Fruit fly (Drosophila melanogaster) whole organism, pupa: ENCODE results near the gene CG13012.
A peak's percentile ranks its signal among the peaks of the same experiment; 100 is the strongest.

Experiments used
- CG10348 ChIP-seq: fragments of 200-800 bp; sonication (Bioruptor generic); IDR thresholded peaks from 2 replicates; pipeline ENCODE4 v1.3.6; 2022; ENCODE audit warnings: missing biosample characterization, missing genetic modification characterization
- CG12605 ChIP-seq: fragments of 200-800 bp; sonication (Bioruptor generic); IDR thresholded peaks from 2 replicates; pipeline ENCODE4 v1.3.6; 2022; ENCODE audit warnings: missing biosample characterization, missing genetic modification characterization
- CG13204 ChIP-seq: fragments of 200-800 bp; sonication (Bioruptor generic); optimal IDR thresholded peaks from 2 replicates; lab custom pipeline; 2018; ENCODE audit warnings: missing biosample characterization, mild to moderate bottlenecking, missing genetic modification characterization, moderate library complexity
- CG14655 ChIP-seq: fragments of 200-800 bp; sonication (Bioruptor generic); optimal IDR thresholded peaks from 3 replicates; lab custom pipeline; 2017; ENCODE audit warnings: mild to moderate bottlenecking, missing biosample characterization, missing genetic modification reagents, missing genetic modification characterization
- CG15710 ChIP-seq: fragments of 200-800 bp; sonication (Bioruptor generic); optimal IDR thresholded peaks from 2 replicates; lab custom pipeline; 2018; ENCODE audit warnings: missing biosample characterization, mild to moderate bottlenecking, missing genetic modification characterization, moderate library complexity
- CG17806 ChIP-seq: fragments of 200-800 bp; sonication (Bioruptor generic); optimal IDR thresholded peaks from 2 replicates; lab custom pipeline; 2018; ENCODE audit warnings: missing biosample characterization, mild to moderate bottlenecking, missing genetic modification characterization, moderate library complexity
- CG32121 ChIP-seq: fragments of 200-800 bp; sonication (Bioruptor generic); IDR thresholded peaks from 2 replicates; pipeline ENCODE4 v1.3.6; 2022; ENCODE audit warnings: missing biosample characterization, missing genetic modification characterization
- CG34367 ChIP-seq: fragments of 200-800 bp; sonication (Bioruptor generic); optimal IDR thresholded peaks from 2 replicates; lab custom pipeline; 2018; ENCODE audit warnings: missing biosample characterization, mild to moderate bottlenecking, missing genetic modification characterization
- CG4496 ChIP-seq: fragments of 200-800 bp; sonication (Bioruptor generic); IDR thresholded peaks from 3 replicates; pipeline ENCODE4 v1.3.6; 2022; ENCODE audit warnings: missing biosample characterization, missing genetic modification characterization
- CG8159 ChIP-seq: fragments of 200-800 bp; sonication (Bioruptor generic); optimal IDR thresholded peaks from 3 replicates; lab custom pipeline; 2018; ENCODE audit warnings: missing biosample characterization, mild to moderate bottlenecking, missing genetic modification characterization, moderate library complexity
- CG8301 ChIP-seq: fragments of 200-800 bp; sonication (Bioruptor generic); optimal IDR thresholded peaks from 2 replicates; lab custom pipeline; 2018; ENCODE audit warnings: missing biosample characterization, mild to moderate bottlenecking, missing genetic modification characterization
- CG9948 ChIP-seq: fragments of 200-800 bp; sonication (Bioruptor generic); optimal IDR thresholded peaks from 2 replicates; lab custom pipeline; 2018; ENCODE audit warnings: missing biosample characterization, mild to moderate bottlenecking, missing genetic modification characterization, moderate library complexity
- D1 ChIP-seq: fragments of 200-800 bp; sonication (Bioruptor generic); optimal IDR thresholded peaks from 2 replicates; lab custom pipeline; 2018; ENCODE audit warnings: missing biosample characterization, mild to moderate bottlenecking, missing genetic modification characterization, moderate library complexity
- EcR ChIP-seq: fragments of 200-800 bp; sonication (Bioruptor generic); optimal IDR thresholded peaks from 3 replicates; lab custom pipeline; 2019; ENCODE audit warnings: missing biosample characterization, missing genetic modification characterization, mild to moderate bottlenecking, moderate library complexity, missing genetic modification reagents
- Ets98B ChIP-seq: fragments of 200-800 bp; sonication (Bioruptor generic); IDR thresholded peaks from 2 replicates; pipeline ENCODE4 v1.3.6; 2022; ENCODE audit warnings: missing biosample characterization, missing genetic modification characterization
- Pif1A ChIP-seq: fragments of 200-800 bp; sonication (Bioruptor generic); optimal IDR thresholded peaks from 3 replicates; lab custom pipeline; 2016; ENCODE audit warnings: missing biosample characterization, missing genetic modification characterization
- Pif1B ChIP-seq: fragments of 200-800 bp; sonication (Bioruptor generic); optimal IDR thresholded peaks from 3 replicates; lab custom pipeline; 2016; ENCODE audit warnings: missing biosample characterization, missing genetic modification characterization
- Snoo ChIP-seq: fragments of 200-800 bp; sonication (Bioruptor generic); optimal IDR thresholded peaks from 3 replicates; lab custom pipeline; 2017; ENCODE audit warnings: missing biosample characterization, mild to moderate bottlenecking, missing genetic modification characterization, inconsistent platforms
- fd96Ca ChIP-seq: fragments of 200-800 bp; sonication (Bioruptor generic); IDR thresholded peaks from 3 replicates; pipeline ENCODE4 v1.3.6; 2022; ENCODE audit warnings: missing biosample characterization, missing genetic modification characterization
- gl ChIP-seq: fragments of 200-800 bp; sonication (Bioruptor generic); optimal IDR thresholded peaks from 2 replicates; lab custom pipeline; 2018; ENCODE audit warnings: missing biosample characterization, mild to moderate bottlenecking, missing genetic modification characterization
- rn ChIP-seq: fragments of 200-800 bp; sonication (Bioruptor generic); IDR thresholded peaks from 2 replicates; pipeline ENCODE4 v1.3.6; 2022; ENCODE audit warnings: missing biosample characterization, missing genetic modification characterization

Gene CG13012

DNA sequence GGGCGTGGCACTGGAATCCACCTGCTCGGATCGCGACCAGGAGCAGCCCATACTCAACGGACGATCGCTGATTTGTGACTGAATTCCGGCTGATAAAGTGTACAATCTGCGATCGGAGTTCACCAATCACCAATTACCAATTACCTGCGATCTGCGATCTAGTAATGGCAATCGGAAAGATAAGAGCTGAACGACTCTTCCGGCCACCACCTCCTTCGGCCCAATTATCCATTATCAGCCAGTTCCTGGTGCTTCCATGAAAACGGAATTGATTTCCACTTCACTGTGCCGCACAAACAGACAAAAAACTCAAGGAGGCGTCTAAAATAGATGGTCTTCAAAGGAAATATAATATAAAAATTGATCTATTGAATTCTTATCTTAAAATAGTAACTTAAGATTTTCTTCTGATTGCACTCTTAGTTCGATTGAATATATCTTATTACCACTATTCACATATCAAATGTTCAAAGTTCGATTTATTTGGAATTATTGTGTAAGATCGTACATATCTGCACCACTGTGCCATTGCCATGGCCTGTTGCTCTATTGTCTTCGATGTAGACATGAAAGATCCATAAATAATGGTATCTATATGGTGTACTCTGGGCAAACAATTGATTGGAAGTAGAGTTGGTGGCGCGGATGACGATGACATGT lies 12.0 kb downstream of the CG13012 start, which contains the start of gene CG15865:
Gene CG15865 (minus strand): TSS at position 51 of the 660 bp plus-strand sequence.
- TF ChIP-seq CG15710 (tag; lab: Kevin White, UChicago) (peak; percentile 17), CG12605 (GFP tag; lab: Robert Waterston, UW) (no peak), D1 (tag; lab: Kevin White, UChicago) (no peak), CG8159 (peak; percentile 7)

DNA sequence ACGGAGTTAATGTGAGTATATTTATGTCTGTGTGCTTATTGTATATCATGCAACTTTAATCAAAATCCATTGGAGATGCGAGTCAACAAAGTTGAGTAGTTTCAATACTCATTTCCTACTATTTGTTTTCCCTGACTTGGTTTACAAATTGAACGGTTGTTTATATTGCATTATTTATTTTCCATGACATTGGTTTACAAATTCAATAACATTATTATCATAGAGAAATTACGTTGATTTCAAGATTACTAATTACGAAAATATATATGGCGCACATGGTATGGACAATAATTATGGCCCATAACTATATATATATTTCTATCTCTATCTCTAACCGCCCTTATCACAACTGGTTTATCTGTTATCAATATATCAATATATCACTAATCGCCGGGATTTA lies 15.9 kb downstream of the CG13012 start:
- no peak for TF ChIP-seq CG17806 (tag; lab: Kevin White, UChicago)
- TF ChIP-seq CG9948 (tag; lab: Kevin White, UChicago), result no peak
- TF ChIP-seq CG8159, result no peak
- TF ChIP-seq CG15710 (tag; lab: Kevin White, UChicago), result no peak
- TF ChIP-seq, all 21 proteins: peak for 0

DNA sequence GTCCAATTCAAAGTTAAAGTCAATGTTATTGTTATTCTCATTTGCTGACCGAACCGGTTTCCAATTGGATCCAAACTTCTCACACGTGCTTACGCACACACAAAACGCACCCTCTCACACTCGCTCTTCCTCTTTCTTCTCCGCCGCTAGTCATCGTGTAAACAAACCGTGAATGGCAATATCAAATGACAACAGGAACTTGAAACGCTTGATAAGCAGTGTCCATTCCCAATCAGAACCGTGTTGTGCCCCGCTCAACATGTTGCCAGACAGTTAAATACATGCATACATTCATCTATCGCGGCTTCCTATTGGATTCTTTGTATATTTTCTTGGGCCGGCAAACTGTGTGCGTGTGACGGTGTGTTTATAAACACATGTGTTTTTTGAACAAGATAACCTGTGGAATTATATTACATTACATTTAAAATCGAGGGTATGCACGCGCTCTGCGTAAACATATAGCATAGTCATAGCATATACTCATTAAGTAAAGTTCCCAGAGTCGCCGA lies 20.8 kb downstream of the CG13012 start:
- TF ChIP-seq EcR (GFP tag; lab: Kevin White, UChicago), result peak; percentile 34
- TF ChIP-seq D1 (tag; lab: Kevin White, UChicago), result no peak
- TF ChIP-seq CG32121, result no peak
- peak; percentile 90 for TF ChIP-seq CG13204 (GFP tag; lab: Kevin White, UChicago)
- no peak for TF ChIP-seq Pif1B (GFP tag; lab: Kevin White, UChicago)
- TF ChIP-seq CG8159, result no peak
- TF ChIP-seq CG14655 (GFP tag; lab: Kevin White, UChicago), result no peak
- no peak for TF ChIP-seq CG4496 (GFP tag; lab: Robert Waterston, UW)
- no peak for TF ChIP-seq CG34367
- no peak for TF ChIP-seq Pif1A (GFP tag; lab: Kevin White, UChicago)
- no peak for TF ChIP-seq fd96Ca (GFP tag; lab: Robert Waterston, UW)
- no peak for TF ChIP-seq CG17806 (tag; lab: Kevin White, UChicago)
- no peak for TF ChIP-seq CG9948 (tag; lab: Kevin White, UChicago)
- TF ChIP-seq Ets98B (GFP tag; lab: Robert Waterston, UW), result 0 out of 2 replicates have a peak, but pooled peaks have one; percentile 16
- TF ChIP-seq gl, result no peak
- TF ChIP-seq CG12605 (GFP tag; lab: Robert Waterston, UW), result no peak
- TF ChIP-seq Snoo (tag; lab: Kevin White, UChicago), result peak; percentile 27
- no peak for TF ChIP-seq rn (GFP tag; lab: Robert Waterston, UW)
- TF ChIP-seq CG8301, result no peak
- no peak for TF ChIP-seq CG10348 (GFP tag; lab: Robert Waterston, UW)
- TF ChIP-seq CG15710 (tag; lab: Kevin White, UChicago), result no peak

DNA sequence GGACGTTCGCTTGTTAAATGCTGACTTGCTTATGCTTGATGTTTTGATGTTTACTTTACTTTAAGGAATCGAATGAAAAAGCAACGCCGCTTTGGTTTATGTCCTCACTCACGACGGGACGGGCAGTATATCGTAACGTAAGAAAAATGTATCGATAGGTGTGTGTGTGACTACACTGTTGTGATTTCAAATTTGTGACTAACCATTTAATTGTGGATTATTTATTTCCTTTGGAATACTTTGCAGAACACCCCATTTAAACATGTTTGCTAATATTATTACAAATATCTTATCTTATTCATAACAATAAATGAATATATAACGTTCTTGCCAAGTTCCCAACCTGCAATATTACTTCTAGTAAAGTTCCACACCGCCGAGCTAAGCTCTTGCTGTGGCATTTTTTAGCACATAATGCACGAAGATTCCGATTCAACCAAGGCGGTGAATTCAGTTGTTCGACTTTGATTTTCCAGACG lies 21.6 kb downstream of the CG13012 start, which contains the start of the genes Nemp and r:
Gene Nemp (minus strand): TSS at position 85 of the 479 bp plus-strand sequence.
Gene r (plus strand): TSS at position 429 of the 479 bp plus-strand sequence.
- no peak for TF ChIP-seq CG10348 (GFP tag; lab: Robert Waterston, UW)
- no peak for TF ChIP-seq Pif1B (GFP tag; lab: Kevin White, UChicago)
- TF ChIP-seq Ets98B (GFP tag; lab: Robert Waterston, UW), result no peak
- TF ChIP-seq rn (GFP tag; lab: Robert Waterston, UW), result no peak
- TF ChIP-seq CG8301, result no peak
- TF ChIP-seq EcR (GFP tag; lab: Kevin White, UChicago), result no peak
- no peak for TF ChIP-seq CG8159
- no peak for TF ChIP-seq D1 (tag; lab: Kevin White, UChicago)
- TF ChIP-seq CG14655 (GFP tag; lab: Kevin White, UChicago), result no peak
- no peak for TF ChIP-seq Snoo (tag; lab: Kevin White, UChicago)
- no peak for TF ChIP-seq Pif1A (GFP tag; lab: Kevin White, UChicago)
- TF ChIP-seq gl, result no peak
- TF ChIP-seq fd96Ca (GFP tag; lab: Robert Waterston, UW), result no peak

DNA sequence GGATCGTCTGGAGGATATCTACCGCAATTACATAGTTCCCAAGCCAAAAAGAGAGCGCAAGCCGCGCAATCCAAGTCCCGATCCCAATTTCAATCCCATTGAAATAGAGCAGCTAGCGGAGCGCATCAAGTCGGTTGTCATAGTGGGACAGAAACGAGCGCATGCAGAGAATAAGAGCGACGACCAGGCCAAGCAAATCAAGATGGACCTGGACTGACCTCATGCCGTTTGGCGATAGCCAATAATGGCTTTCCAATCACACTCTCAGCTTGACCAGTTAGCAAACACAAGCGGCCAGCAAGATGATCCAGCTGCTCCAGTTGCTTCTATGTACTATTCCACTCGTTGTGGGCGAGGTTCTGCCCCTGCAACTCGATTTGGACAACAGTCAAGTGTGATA lies 24.9 kb downstream of the CG13012 start:
- no peak for TF ChIP-seq CG32121
- TF ChIP-seq CG14655 (GFP tag; lab: Kevin White, UChicago), result no peak
- TF ChIP-seq Snoo (tag; lab: Kevin White, UChicago), result no peak
- no peak for TF ChIP-seq CG13204 (GFP tag; lab: Kevin White, UChicago)
- no peak for TF ChIP-seq D1 (tag; lab: Kevin White, UChicago)
- TF ChIP-seq CG12605 (GFP tag; lab: Robert Waterston, UW), result no peak
- TF ChIP-seq CG15710 (tag; lab: Kevin White, UChicago), result no peak
- TF ChIP-seq CG8301, result no peak
- TF ChIP-seq Ets98B (GFP tag; lab: Robert Waterston, UW), result no peak
- no peak for TF ChIP-seq rn (GFP tag; lab: Robert Waterston, UW)
- no peak for TF ChIP-seq CG9948 (tag; lab: Kevin White, UChicago)
- no peak for TF ChIP-seq CG4496 (GFP tag; lab: Robert Waterston, UW)

DNA sequence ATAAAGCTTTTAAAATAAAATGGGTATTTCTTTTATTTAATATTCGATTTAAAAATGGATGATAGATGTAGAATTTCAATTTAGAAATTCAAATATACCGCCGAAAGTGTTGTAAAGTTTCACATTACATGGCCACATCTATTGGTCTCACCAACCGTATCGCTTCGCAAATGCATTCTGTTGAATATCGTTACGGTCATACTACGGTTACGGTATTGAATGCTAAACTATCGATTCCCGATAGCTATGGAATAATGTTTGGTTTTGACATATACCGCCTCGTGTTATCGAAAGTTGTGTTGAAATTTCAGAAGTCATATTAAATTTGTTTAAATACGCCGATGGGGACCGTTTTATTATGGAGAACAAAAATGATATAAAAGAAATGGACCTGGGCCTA lies 25.5 kb downstream of the CG13012 start, which contains the start of the genes CG32573 and CG42512:
Gene CG32573 (plus strand): TSS at position 279 of the 400 bp plus-strand sequence.
Gene CG42512 (plus strand): TSS at position 279 of the 400 bp plus-strand sequence.
- TF ChIP-seq EcR (GFP tag; lab: Kevin White, UChicago) (no peak), CG34367 (no peak), CG13204 (GFP tag; lab: Kevin White, UChicago) (no peak), CG8159 (no peak), Ets98B (GFP tag; lab: Robert Waterston, UW) (no peak), gl (no peak), rn (GFP tag; lab: Robert Waterston, UW) (no peak), CG10348 (GFP tag; lab: Robert Waterston, UW) (no peak), CG4496 (GFP tag; lab: Robert Waterston, UW) (no peak), Pif1A (GFP tag; lab: Kevin White, UChicago) (no peak), CG15710 (tag; lab: Kevin White, UChicago) (no peak), CG14655 (GFP tag; lab: Kevin White, UChicago) (no peak), CG32121 (no peak), CG17806 (tag; lab: Kevin White, UChicago) (no peak), fd96Ca (GFP tag; lab: Robert Waterston, UW) (no peak), CG9948 (tag; lab: Kevin White, UChicago) (no peak), Pif1B (GFP tag; lab: Kevin White, UChicago) (no peak), CG12605 (GFP tag; lab: Robert Waterston, UW) (no peak), D1 (tag; lab: Kevin White, UChicago) (no peak)
